Fruit fly (Drosophila melanogaster): Measurements from ENCODE around the gene CG10561.

- no peak for TF ChIP-seq wek (GFP tag; optimal IDR thresholded peaks at IDR 0.05)
- TF ChIP-seq Asciz (GFP tag; optimal IDR thresholded peaks at IDR 0.05): no peak
- TF ChIP-seq pho (GFP tag; optimal IDR thresholded peaks at IDR 0.05): peak; percentile 59
- TF ChIP-seq NFAT (GFP tag; IDR thresholded peaks at IDR 0.05): peak; percentile 29; the same call in 1 of the 2 replicates
- TF ChIP-seq Fer1 (GFP tag; optimal IDR thresholded peaks at IDR 0.05): peak; percentile 25
- peak; percentile 87 for TF ChIP-seq bbx (GFP tag; IDR thresholded peaks at IDR 0.05; ENCODE audit: partially characterized antibody)
- TF ChIP-seq ci (GFP tag; IDR thresholded peaks at IDR 0.05): peak; percentile 21; the same call in 1 of the 3 replicates
- TF ChIP-seq Hmx (GFP tag; optimal IDR thresholded peaks at IDR 0.05): no peak
Measured at dm6 chr2L:19133465-19134365, 19.5 kb downstream of the CG10561 start, which contains the start of gene brat.

Measured in whole organism, embryonic.